Worm (Caenorhabditis elegans) whole organism, L1 larva: ENCODE data around the gene K08A2.2.

ENCODE experiments used
- C34B4.2 ChIP-seq: sonication (generic microtip); optimal IDR thresholded peaks from 2 replicates; lab custom pipeline; 2017; ENCODE audit warnings: mild to moderate bottlenecking, missing genetic modification characterization, missing compliant biosample characterization
- alr-1 ChIP-seq: fragments of 200-800 bp; sonication (Bioruptor generic); optimal IDR thresholded peaks from 2 replicates; lab custom pipeline; 2018; ENCODE audit warnings: borderline replicate concordance, mild to moderate bottlenecking, missing genetic modification characterization, missing compliant biosample characterization
- ama-1 ChIP-seq: fragments of 150-350 bp; optimal IDR thresholded peaks from 2 replicates; lab custom pipeline; 2014
- ceh-90 ChIP-seq: sonication (generic microtip); optimal IDR thresholded peaks from 2 replicates; lab custom pipeline; 2016; ENCODE audit warnings: missing genetic modification characterization, missing compliant biosample characterization
- ces-1 ChIP-seq: fragments of 150-350 bp; optimal IDR thresholded peaks from 2 replicates; lab custom pipeline; 2014; ENCODE audit warnings: missing biosample characterization, missing genetic modification reagents, missing genetic modification characterization
- dpl-1 ChIP-seq, 3 experiments: fragments of 150-350 bp in 2 of 3; sonication (generic microtip) in 1 of 3; optimal IDR thresholded peaks; 2 replicates each; lab custom pipeline; 2014 to 2017; ENCODE audit warnings: missing biosample characterization in 3 of 3, missing genetic modification characterization in 3 of 3, missing genetic modification reagents in 3 of 3
- efl-1 ChIP-seq, 4 experiments: fragments of 150-350 bp; optimal IDR thresholded peaks in 3 of 4; peaks in 1 of 4; 1 replicate in 1 of 4; 2 replicates in 3 of 4; lab custom pipeline; 2014; ENCODE audit warnings: missing biosample characterization in 2 of 4, missing genetic modification characterization in 2 of 4, missing genetic modification reagents in 2 of 4
- efl-3 ChIP-seq: fragments of 200-800 bp; sonication (Bioruptor generic); optimal IDR thresholded peaks from 2 replicates; lab custom pipeline; 2018; ENCODE audit warnings: mild to moderate bottlenecking, missing genetic modification characterization, missing compliant biosample characterization
- egl-13 ChIP-seq: sonication (generic microtip); optimal IDR thresholded peaks from 2 replicates; lab custom pipeline; 2016; ENCODE audit warnings: missing genotype, missing genetic modification reagents, missing genetic modification characterization, missing compliant biosample characterization
- elt-2 ChIP-seq: sonication (generic microtip); optimal IDR thresholded peaks from 2 replicates; lab custom pipeline; 2016; ENCODE audit warnings: missing genetic modification characterization, mild to moderate bottlenecking, inconsistent platforms, missing compliant biosample characterization, missing genetic modification reagents
- elt-3 ChIP-seq, 6 experiments: fragments of 150-350 bp in 1 of 6; sonication (generic microtip); optimal IDR thresholded peaks; 2 replicates each; lab custom pipeline; 2017 to 2018; ENCODE audit warnings: missing biosample characterization in 6 of 6, missing genetic modification characterization in 6 of 6, inconsistent platforms in 1 of 6
- fos-1 ChIP-seq: fragments of 150-350 bp; optimal IDR thresholded peaks from 2 replicates; lab custom pipeline; 2014; ENCODE audit warnings: missing biosample characterization, missing genetic modification characterization
- irx-1 ChIP-seq: sonication (generic microtip); optimal IDR thresholded peaks from 2 replicates; lab custom pipeline; 2016; ENCODE audit warnings: missing genetic modification characterization, missing compliant biosample characterization
- isw-1 ChIP-seq: fragments of 200-800 bp; sonication (Bioruptor generic); IDR thresholded peaks from 2 replicates; pipeline ENCODE4 v1.3.6; 2022; ENCODE audit warnings: missing genetic modification characterization, missing compliant biosample characterization
- jun-1 ChIP-seq: fragments of 150-350 bp; optimal IDR thresholded peaks from 2 replicates; lab custom pipeline; 2014; ENCODE audit warnings: missing biosample characterization, missing genetic modification reagents, missing genetic modification characterization
- lin-14 ChIP-seq: fragments of 200-800 bp; sonication (Bioruptor generic); optimal IDR thresholded peaks from 2 replicates; lab custom pipeline; 2018; ENCODE audit warnings: mild to moderate bottlenecking, missing genetic modification characterization, moderate library complexity, missing compliant biosample characterization
- lin-35 ChIP-seq, 2 experiments: fragments of 150-350 bp; optimal IDR thresholded peaks; 2 replicates each; lab custom pipeline; 2014; ENCODE audit warnings: missing biosample characterization in 2 of 2, missing genetic modification characterization in 2 of 2, missing genetic modification reagents in 2 of 2
- lin-39 ChIP-seq: fragments of 150-350 bp; optimal IDR thresholded peaks from 2 replicates; lab custom pipeline; 2014; ENCODE audit warnings: missing biosample characterization, missing genetic modification reagents, missing genetic modification characterization
- lir-3 ChIP-seq: sonication (generic microtip); optimal IDR thresholded peaks from 2 replicates; lab custom pipeline; 2016; ENCODE audit warnings: mild to moderate bottlenecking, missing genetic modification characterization, moderate library complexity, missing compliant biosample characterization; ENCODE audit not compliant: poor library complexity
- mef-2 ChIP-seq: fragments of 150-350 bp; optimal IDR thresholded peaks from 2 replicates; lab custom pipeline; 2014; ENCODE audit warnings: missing biosample characterization, missing genetic modification characterization
- nhr-19 ChIP-seq: fragments of 200-800 bp; sonication (Bioruptor generic); conservative IDR thresholded peaks from 2 replicates; pipeline ENCODE4 v1.3.6; 2022; ENCODE audit warnings: missing genetic modification characterization, missing compliant biosample characterization
- nhr-28 ChIP-seq: fragments of 150-350 bp; optimal IDR thresholded peaks from 2 replicates; lab custom pipeline; 2014; ENCODE audit warnings: missing biosample characterization, missing genetic modification characterization
- nhr-47 ChIP-seq: sonication (generic microtip); optimal IDR thresholded peaks from 2 replicates; lab custom pipeline; 2016; ENCODE audit warnings: mild to moderate bottlenecking, missing genetic modification characterization, moderate library complexity, missing compliant biosample characterization
- nhr-71 ChIP-seq: sonication (generic microtip); optimal IDR thresholded peaks from 2 replicates; lab custom pipeline; 2016; ENCODE audit warnings: mild to moderate bottlenecking, missing genetic modification characterization, moderate library complexity, missing compliant biosample characterization
- nhr-77 ChIP-seq: fragments of 150-350 bp; optimal IDR thresholded peaks from 2 replicates; lab custom pipeline; 2014; ENCODE audit warnings: missing biosample characterization, missing genetic modification characterization
- nhr-85 ChIP-seq: sonication (generic microtip); peaks from one replicate; lab custom pipeline; 2016; ENCODE audit warnings: missing genetic modification characterization, inconsistent platforms, missing compliant biosample characterization
- nhr-90 ChIP-seq: sonication (generic microtip); optimal IDR thresholded peaks from 2 replicates; lab custom pipeline; 2016; ENCODE audit warnings: mild to moderate bottlenecking, missing genetic modification characterization, missing compliant biosample characterization; ENCODE audit not compliant: poor library complexity
- pax-3 ChIP-seq: fragments of 200-800 bp; sonication (Bioruptor generic); optimal IDR thresholded peaks from 2 replicates; lab custom pipeline; 2018; ENCODE audit warnings: mild to moderate bottlenecking, missing genetic modification characterization, moderate library complexity, missing compliant biosample characterization
- rnt-1 ChIP-seq: sonication (generic microtip); optimal IDR thresholded peaks from 2 replicates; lab custom pipeline; 2016; ENCODE audit warnings: mild to moderate bottlenecking, missing genetic modification characterization, moderate library complexity, missing compliant biosample characterization
- tbx-2 ChIP-seq: sonication (generic microtip); optimal IDR thresholded peaks from 2 replicates; lab custom pipeline; 2016; ENCODE audit warnings: missing genetic modification characterization, missing compliant biosample characterization
- unc-98 ChIP-seq: fragments of 200-800 bp; sonication (Bioruptor generic); IDR thresholded peaks from 2 replicates; pipeline ENCODE4 v1.3.6; 2022; ENCODE audit warnings: missing genetic modification characterization, missing compliant biosample characterization
- xbp-1 ChIP-seq: sonication (generic microtip); optimal IDR thresholded peaks from 2 replicates; lab custom pipeline; 2016; ENCODE audit warnings: missing genetic modification characterization, missing compliant biosample characterization
- zip-4 ChIP-seq: fragments of 200-800 bp; sonication (Bioruptor generic); optimal IDR thresholded peaks from 2 replicates; lab custom pipeline; 2018; ENCODE audit warnings: mild to moderate bottlenecking, missing genetic modification characterization, moderate library complexity, missing compliant biosample characterization
- ztf-11 ChIP-seq, 2 experiments: sonication (generic microtip); optimal IDR thresholded peaks; 2 replicates each; lab custom pipeline; 2016 to 2017; ENCODE audit warnings: missing genetic modification characterization in 2 of 2, missing biosample characterization in 1 of 2, missing compliant biosample characterization in 1 of 2

The K08A2.2 gene

ce11 chrII:2991555-2992083 lies at the start of gene K08A2.2:
Gene K08A2.2, plus strand, starts transcription at chrII:2991605.
- TF ChIP-seq jun-1 (tag; lab: Kevin White, UChicago) (no peak), pax-3 (tag; lab: Kevin White, UChicago) (peak; percentile 35), rnt-1 (tag; lab: Kevin White, UChicago) (peak; percentile 51), nhr-90 (tag; lab: Kevin White, UChicago) (peak; percentile 31), lir-3 (tag; lab: Kevin White, UChicago) (peak; percentile 77), efl-1 (optimal IDR thresholded peaks at IDR 0.05; lab: Kevin White, UChicago) (peak in 1 of 2 experiments; percentile 24), efl-1 (GFP tag; optimal IDR thresholded peaks at IDR 0.05 in 1 of 2; lab: Kevin White, UChicago) (peak in 1 of 2 experiments; percentile 64), nhr-85 (tag; lab: Kevin White, UChicago) (peak; percentile 44), isw-1 (peak; percentile 17; the same call in 1 of the 2 replicates), nhr-47 (tag; lab: Kevin White, UChicago) (peak; percentile 48), elt-2 (tag; lab: Kevin White, UChicago) (peak; percentile 28), zip-4 (GFP tag; lab: Kevin White, UChicago) (no peak), tbx-2 (tag; lab: Kevin White, UChicago) (peak; percentile 11), lin-35 (GFP tag; optimal IDR thresholded peaks at IDR 0.05; lab: Kevin White, UChicago) (no peak), ztf-11 (tag; optimal IDR thresholded peaks at IDR 0.05; lab: Kevin White, UChicago) (peak in 1 of 2 experiments; percentile 54), nhr-19 (GFP tag; lab: Robert Waterston, UW) (peak; percentile 36), egl-13 (tag; lab: Kevin White, UChicago) (peak; percentile 16), ceh-90 (tag; lab: Kevin White, UChicago) (peak; percentile 39), unc-98 (peak; percentile 73), nhr-71 (tag; lab: Kevin White, UChicago) (peak; percentile 35), efl-3 (GFP tag; lab: Kevin White, UChicago) (no peak), xbp-1 (tag; lab: Kevin White, UChicago) (peak; percentile 17)

DNA sequence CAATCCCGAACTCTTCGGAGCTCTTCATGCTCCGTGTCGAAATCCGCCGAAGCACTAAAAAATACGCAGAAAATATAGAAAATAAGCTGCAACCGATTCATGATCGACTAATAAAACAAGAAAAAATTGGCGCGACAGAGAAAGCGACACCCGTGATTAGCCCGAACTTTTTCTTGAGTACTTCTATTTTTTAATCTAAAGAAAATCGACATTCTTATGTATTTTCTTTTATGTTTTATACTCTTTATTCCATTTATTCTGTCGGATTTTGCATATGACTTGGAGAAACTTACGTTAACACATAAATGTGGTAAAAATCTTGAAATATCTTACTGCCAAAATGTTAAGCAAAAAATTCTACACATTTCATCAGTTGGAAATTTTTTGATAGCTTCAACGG lies 47.4 kb upstream of the K08A2.2 start, which contains the start of the genes irld-50 and irld-49:
Gene irld-50 (minus strand): TSS at position 101 of the 400 bp plus-strand sequence.
Gene irld-49 (plus strand): TSS at position 211 of the 400 bp plus-strand sequence.
- no peak for TF ChIP-seq nhr-90 (tag; lab: Kevin White, UChicago)
- no peak for TF ChIP-seq nhr-77 (tag; lab: Kevin White, UChicago)
- no peak for TF ChIP-seq ama-1 (lab: Kevin White, UChicago)
- no peak for TF ChIP-seq isw-1
- TF ChIP-seq ces-1, result no peak
- TF ChIP-seq lin-14 (GFP tag; lab: Kevin White, UChicago), result no peak
- no peak for TF ChIP-seq efl-3 (GFP tag; lab: Kevin White, UChicago)
- no peak for TF ChIP-seq elt-3 (tag; optimal IDR thresholded peaks at IDR 0.05; lab: Kevin White, UChicago)
- TF ChIP-seq C34B4.2, result no peak
- TF ChIP-seq, all 84 proteins: peak for 0

DNA sequence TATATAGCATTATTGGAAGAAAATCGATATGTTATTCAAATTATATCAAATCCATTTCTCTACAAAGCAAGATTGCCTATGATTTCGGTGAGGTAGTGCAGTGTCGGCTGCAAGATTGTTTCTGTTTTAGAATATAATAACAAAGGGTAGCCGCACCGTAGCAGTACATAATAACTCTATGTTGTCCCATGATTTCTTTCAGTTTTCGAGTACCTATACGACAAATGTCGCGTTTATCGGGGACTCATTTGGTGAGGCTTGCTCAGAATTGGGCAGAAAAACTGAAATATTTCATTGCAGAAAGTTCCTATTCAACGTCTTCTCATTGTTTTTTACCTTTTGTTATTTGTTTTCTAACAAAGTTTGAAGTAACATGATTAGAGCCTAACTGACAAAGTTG lies 45.0 kb upstream of the K08A2.2 start, which contains the start of gene srw-79:
Gene srw-79 (plus strand): TSS at position 301 of the 400 bp plus-strand sequence.
- TF ChIP-seq efl-1 (optimal IDR thresholded peaks at IDR 0.05; lab: Kevin White, UChicago), result no peak
- TF ChIP-seq efl-1 (GFP tag; optimal IDR thresholded peaks at IDR 0.05 in 1 of 2; lab: Kevin White, UChicago), result no peak
- TF ChIP-seq mef-2, result no peak
- TF ChIP-seq ceh-90 (tag; lab: Kevin White, UChicago), result no peak
- no peak for TF ChIP-seq tbx-2 (tag; lab: Kevin White, UChicago)
- TF ChIP-seq xbp-1 (tag; lab: Kevin White, UChicago), result no peak
- TF ChIP-seq C34B4.2, result no peak
- no peak for TF ChIP-seq alr-1
- no peak for TF ChIP-seq nhr-28 (tag; lab: Kevin White, UChicago)
- TF ChIP-seq irx-1 (tag; lab: Kevin White, UChicago), result no peak
- TF ChIP-seq dpl-1 (GFP tag; optimal IDR thresholded peaks at IDR 0.05; lab: Kevin White, UChicago), result no peak
- no peak for TF ChIP-seq lin-39 (tag; lab: Kevin White, UChicago)
- no peak for TF ChIP-seq elt-3 (tag; optimal IDR thresholded peaks at IDR 0.05; lab: Kevin White, UChicago)
- no peak for TF ChIP-seq fos-1
